Worm (Caenorhabditis elegans) whole organism, L1 larva: ENCODE data around the gene Y116A8C.38.

Experiments used
- Y116A8C.19 ChIP-seq: sonication (generic microtip); optimal IDR thresholded peaks from 2 replicates; lab custom pipeline; 2016; ENCODE audit warnings: missing compliant biosample characterization, missing genetic modification characterization, borderline replicate concordance
- ceh-82 ChIP-seq, 3 experiments: fragments of 150-350 bp in 1 of 3; sonication (generic microtip) in 2 of 3; optimal IDR thresholded peaks; 2 replicates each; lab custom pipeline; 2014 to 2017; ENCODE audit warnings: missing biosample characterization in 3 of 3, missing genetic modification characterization in 3 of 3
- elt-2 ChIP-seq: sonication (generic microtip); optimal IDR thresholded peaks from 2 replicates; lab custom pipeline; 2016; ENCODE audit warnings: missing genetic modification characterization, mild to moderate bottlenecking, inconsistent platforms, missing compliant biosample characterization, missing genetic modification reagents
- fkh-10 ChIP-seq: sonication (generic microtip); optimal IDR thresholded peaks from 2 replicates; lab custom pipeline; 2017; ENCODE audit warnings: missing biosample characterization, missing genetic modification reagents, missing genetic modification characterization
- fkh-8 ChIP-seq: sonication (generic microtip); optimal IDR thresholded peaks from 2 replicates; lab custom pipeline; 2016; ENCODE audit warnings: mild to moderate bottlenecking, missing genetic modification characterization, missing compliant biosample characterization
- nhr-12 ChIP-seq: sonication (generic microtip); optimal IDR thresholded peaks from 2 replicates; lab custom pipeline; 2017; ENCODE audit warnings: missing biosample characterization, missing genetic modification characterization
- nhr-76 ChIP-seq: sonication (generic microtip); optimal IDR thresholded peaks from 2 replicates; lab custom pipeline; 2017; ENCODE audit warnings: missing biosample characterization, missing genetic modification characterization
- pag-3 ChIP-seq: sonication (generic microtip); optimal IDR thresholded peaks from 2 replicates; lab custom pipeline; 2017; ENCODE audit warnings: missing genetic modification characterization, mild to moderate bottlenecking, missing compliant biosample characterization, antibody characterized with exemption, borderline replicate concordance; ENCODE audit not compliant: insufficient read depth
- snpc-4 ChIP-seq: fragments of 150-350 bp; optimal IDR thresholded peaks from 2 replicates; lab custom pipeline; 2014; ENCODE audit warnings: missing biosample characterization, missing genetic modification characterization
- sox-4 ChIP-seq: sonication (generic microtip); optimal IDR thresholded peaks from 2 replicates; lab custom pipeline; 2016; ENCODE audit warnings: missing genetic modification characterization, missing compliant biosample characterization
- tbx-2 ChIP-seq: sonication (generic microtip); optimal IDR thresholded peaks from 2 replicates; lab custom pipeline; 2016; ENCODE audit warnings: missing genetic modification characterization, missing compliant biosample characterization
- unc-62 ChIP-seq: fragments of 150-350 bp; optimal IDR thresholded peaks from 2 replicates; lab custom pipeline; 2014; ENCODE audit warnings: missing biosample characterization, missing genetic modification reagents, missing genetic modification characterization
- ztf-11 ChIP-seq, 2 experiments: sonication (generic microtip); optimal IDR thresholded peaks; 2 replicates each; lab custom pipeline; 2016 to 2017; ENCODE audit warnings: missing genetic modification characterization in 2 of 2, missing biosample characterization in 1 of 2, missing compliant biosample characterization in 1 of 2
- ztf-4 ChIP-seq: fragments of 150-350 bp; optimal IDR thresholded peaks from 2 replicates; lab custom pipeline; 2014; ENCODE audit warnings: missing biosample characterization, missing genetic modification characterization

DNA sequence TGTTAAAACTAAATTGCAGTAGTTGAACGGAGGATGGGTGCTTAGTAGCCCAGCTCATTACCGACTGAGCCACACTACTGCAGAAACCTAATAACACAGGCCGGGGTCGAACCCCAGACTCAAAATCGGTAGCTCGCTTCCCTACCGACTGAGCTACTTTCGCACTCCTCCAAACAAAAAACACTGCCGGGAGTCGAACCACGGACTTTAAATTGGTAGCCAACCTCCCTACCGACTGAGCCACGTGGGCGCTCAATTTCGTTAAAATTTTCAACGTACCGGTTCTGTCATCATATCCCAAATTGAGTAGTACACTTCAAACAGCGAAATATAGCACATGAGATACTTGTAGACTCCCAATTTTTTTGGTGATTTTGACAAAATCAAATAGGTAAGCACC, 19.1 kb downstream of the Y116A8C.38 start:
- no peak for TF ChIP-seq nhr-76 (tag; lab: Kevin White, UChicago)
- TF ChIP-seq ceh-82 (tag; optimal IDR thresholded peaks at IDR 0.05; lab: Kevin White, UChicago) = no peak
- no peak for TF ChIP-seq ztf-4 (tag; lab: Kevin White, UChicago)
- TF ChIP-seq elt-2 = no peak
- no peak for TF ChIP-seq sox-4
- TF ChIP-seq tbx-2 = no peak
- no peak for TF ChIP-seq fkh-8 (tag; lab: Kevin White, UChicago)
- TF ChIP-seq unc-62 = no peak
- no peak for TF ChIP-seq pag-3 (tag; lab: Kevin White, UChicago)
- TF ChIP-seq nhr-12 (tag; lab: Kevin White, UChicago) = no peak
- TF ChIP-seq fkh-10 (GFP tag; lab: Kevin White, UChicago) = no peak
- no peak for TF ChIP-seq ztf-11 (tag; optimal IDR thresholded peaks at IDR 0.05; lab: Kevin White, UChicago)
- no peak for TF ChIP-seq Y116A8C.19
- no peak for TF ChIP-seq snpc-4
